In the genomic region with DNA sequence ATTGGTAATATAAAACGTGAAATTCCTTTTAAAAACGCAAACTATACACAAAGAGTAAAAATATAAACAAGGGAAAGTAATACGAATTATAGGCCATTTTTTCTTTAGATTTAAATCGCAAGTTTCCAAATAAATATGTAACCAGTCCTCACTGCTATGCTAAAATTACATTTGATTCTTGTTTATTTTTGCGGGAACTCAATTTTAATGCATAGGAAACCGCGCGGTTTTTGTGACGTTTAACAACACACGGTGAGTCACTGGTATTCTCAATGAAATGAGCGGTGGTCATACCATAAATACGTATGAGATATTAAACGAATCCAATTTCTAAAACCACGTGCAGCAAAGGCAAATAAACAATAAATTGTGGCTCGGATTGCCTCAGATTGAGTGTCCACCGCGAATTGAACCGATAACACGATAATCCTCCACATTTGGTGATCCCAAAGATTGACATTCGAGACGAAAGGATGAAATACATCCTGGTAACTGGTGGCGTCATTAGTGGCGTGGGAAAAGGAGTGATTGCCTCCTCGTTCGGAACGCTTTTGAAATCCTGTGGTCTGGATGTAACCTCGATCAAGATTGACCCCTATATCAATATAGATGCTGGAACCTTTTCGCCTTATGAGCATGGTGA, we compare ENCODE assay signal across 1 fruit fly cellular context.
TF ChIP-seq lines count a peak whose summit lies in the region.

Ctps (plus strand) TSS at position 37 of the 643 bp plus-strand sequence.

TF ChIP-seq in whole organism, embryonic, 481 proteins besides CTCF, POLR2A, EP300 and RAD21 (continued from another document):
- TF ChIP-seq CG3995 (GFP tag; optimal IDR thresholded peaks at IDR 0.05; lab: Kevin White, UChicago) (peak; percentile 31), CG42726 (GFP tag; IDR thresholded peaks at IDR 0.05; lab: Robert Waterston, UW; ENCODE audit: partially characterized antibody) (no peak), sens-2 (GFP tag; IDR thresholded peaks at IDR 0.05; lab: Robert Waterston, UW) (no peak), phol (tag; optimal IDR thresholded peaks at IDR 0.05; lab: Kevin White, UChicago) (peak; percentile 2), chif (GFP tag; optimal IDR thresholded peaks at IDR 0.05; lab: Kevin White, UChicago) (no peak), CG4707 (GFP tag; optimal IDR thresholded peaks at IDR 0.05; lab: Kevin White, UChicago) (no peak), row (GFP tag; IDR thresholded peaks at IDR 0.05; lab: Robert Waterston, UW) (peak; percentile 38; the same call in 1 of the 3 replicates), Poxn (GFP tag; IDR thresholded peaks at IDR 0.05; lab: Robert Waterston, UW) (no peak), CG13775 (GFP tag; optimal IDR thresholded peaks at IDR 0.05; lab: Kevin White, UChicago) (no peak), prd (optimal IDR thresholded peaks at IDR 0.05; lab: Kevin White, UChicago) (no peak), prd (GFP tag; IDR thresholded peaks at IDR 0.05; lab: Robert Waterston, UW) (0 out of 3 replicates have a peak, but pooled peaks have one; percentile 19), gcm (GFP tag; optimal IDR thresholded peaks at IDR 0.05; lab: Kevin White, UChicago) (no peak), crc (GFP tag; optimal IDR thresholded peaks at IDR 0.05; lab: Kevin White, UChicago) (no peak), ara (GFP tag; IDR thresholded peaks at IDR 0.05; lab: Robert Waterston, UW) (no peak), CG34422 (GFP tag; IDR thresholded peaks at IDR 0.05; lab: Robert Waterston, UW) (peak; percentile 27; the same call in 1 of the 3 replicates), nmo (GFP tag; optimal IDR thresholded peaks at IDR 0.05; lab: Kevin White, UChicago) (no peak), CG9609 (GFP tag; optimal IDR thresholded peaks at IDR 0.05; lab: Kevin White, UChicago) (no peak), insv (GFP tag; optimal IDR thresholded peaks at IDR 0.05; lab: Kevin White, UChicago) (no peak), CG8478 (optimal IDR thresholded peaks at IDR 0.05; lab: Kevin White, UChicago) (no peak), mam (GFP tag; optimal IDR thresholded peaks at IDR 0.05; lab: Kevin White, UChicago) (peak; percentile 21), CG4820 (GFP tag; optimal IDR thresholded peaks at IDR 0.05; lab: Kevin White, UChicago) (no peak), rib (GFP tag; IDR thresholded peaks at IDR 0.05; lab: Robert Waterston, UW) (no peak), CG10267 (tag; optimal IDR thresholded peaks at IDR 0.05; lab: Kevin White, UChicago) (peak; percentile 93), Hr51 (GFP tag; optimal IDR thresholded peaks at IDR 0.05; lab: Kevin White, UChicago) (peak in 1 of 2 experiments; percentile 15), dati (GFP tag; IDR thresholded peaks at IDR 0.05; lab: Robert Waterston, UW) (no peak)
TF ChIP-seq in whole organism, embryonic: peak in this region for 76.
